Fruit fly (Drosophila melanogaster) ovary, adult (tissue): ENCODE data around the gene Spec2.

Experiments used
- CG17801 ChIP-seq: fragments of 200-800 bp; optimal IDR thresholded peaks from 2 replicates; lab custom pipeline; 2019; ENCODE audit warnings: missing biosample characterization, mild to moderate bottlenecking, missing genetic modification characterization, moderate library complexity; ENCODE audit not compliant: partially characterized antibody

The Spec2 gene

DNA sequence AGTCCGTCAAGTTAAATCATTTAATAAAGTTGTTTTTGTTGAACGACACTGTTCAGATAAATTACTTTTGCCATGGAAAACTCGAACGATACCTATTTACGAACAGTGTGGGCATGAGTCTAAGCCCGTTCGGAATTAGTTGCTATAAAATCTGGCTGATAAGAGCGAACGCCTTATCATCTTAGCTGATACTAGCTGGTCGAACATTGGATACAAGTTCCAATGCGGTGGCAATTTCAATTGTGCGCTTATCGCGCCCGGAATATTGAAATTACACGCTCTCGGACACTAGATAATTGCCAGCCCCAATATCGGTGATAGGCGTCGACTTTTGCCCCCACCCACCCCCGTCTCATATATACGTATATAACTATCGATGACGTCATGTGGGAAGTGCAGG lies 30.0 kb upstream of the Spec2 start:
- TF ChIP-seq CG17801 (GFP tag; lab: Kevin White, UChicago) = no peak

DNA sequence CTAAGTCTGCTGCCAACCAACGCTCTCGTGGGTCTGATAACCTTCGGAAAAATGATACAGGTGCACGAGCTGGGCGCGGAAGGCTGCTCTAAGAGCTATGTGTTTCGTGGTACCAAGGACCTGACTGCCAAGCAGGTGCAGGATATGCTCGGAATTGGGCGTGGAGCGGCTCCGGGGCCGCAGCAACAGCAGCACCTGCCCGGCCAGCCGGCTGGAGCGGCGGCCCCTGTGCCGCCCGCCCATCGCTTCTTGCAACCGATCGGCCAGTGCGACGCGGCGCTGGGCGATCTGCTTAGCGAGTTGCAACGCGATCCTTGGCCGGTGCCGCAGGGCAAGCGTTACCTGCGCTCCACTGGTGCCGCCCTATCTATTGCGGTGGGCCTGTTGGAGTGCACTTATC lies 26.0 kb upstream of the Spec2 start:
- TF ChIP-seq CG17801 (GFP tag; lab: Kevin White, UChicago) = no peak

DNA sequence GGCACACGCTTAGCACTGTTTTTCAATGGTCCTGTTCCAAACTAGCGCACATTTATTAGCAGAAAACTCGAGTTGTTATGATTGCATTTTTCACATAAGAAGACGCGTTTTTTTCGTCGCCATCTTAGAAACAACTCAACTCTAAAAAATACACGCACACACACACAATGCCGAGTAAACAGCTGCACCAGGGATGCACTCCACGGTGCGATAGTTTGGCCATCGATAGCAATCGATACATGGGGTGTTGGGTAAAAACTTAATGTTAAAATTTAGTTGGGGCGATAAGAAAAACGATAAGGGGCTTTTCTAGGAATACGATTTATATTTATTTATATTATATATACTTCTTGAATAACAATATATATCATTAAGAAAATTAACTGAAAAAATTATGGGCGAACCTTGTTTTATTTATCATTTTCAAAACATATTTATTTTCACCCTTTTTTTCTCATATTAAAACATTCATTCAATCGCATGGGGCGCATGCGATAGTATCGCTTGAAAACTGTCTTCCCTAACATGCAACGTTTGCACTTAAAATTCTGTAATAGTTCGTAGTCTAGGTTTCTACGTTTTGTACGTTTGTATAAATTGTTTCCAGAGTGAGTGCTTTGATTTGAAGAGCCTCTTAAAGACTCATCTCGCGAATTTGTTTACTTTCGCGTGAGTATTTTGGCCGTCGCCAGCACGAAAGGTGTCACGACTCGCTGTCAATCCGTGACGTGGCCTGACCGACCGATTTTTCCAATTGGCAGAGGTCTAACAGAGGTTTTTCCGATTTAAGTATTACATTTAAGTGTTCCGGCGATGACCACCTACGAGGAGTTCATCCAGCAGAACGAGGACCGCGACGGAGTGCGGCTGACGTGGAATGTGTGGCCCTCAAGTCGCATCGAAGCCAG lies 24.9 kb upstream of the Spec2 start, which contains the start of the genes MTA1-like and Sec23:
Gene MTA1-like, minus strand, starts transcription at position 170 of the 908 bp plus-strand sequence.
Gene Sec23, plus strand, starts transcription at position 497 of the 908 bp plus-strand sequence.
- TF ChIP-seq CG17801 (GFP tag; lab: Kevin White, UChicago) = no peak

DNA sequence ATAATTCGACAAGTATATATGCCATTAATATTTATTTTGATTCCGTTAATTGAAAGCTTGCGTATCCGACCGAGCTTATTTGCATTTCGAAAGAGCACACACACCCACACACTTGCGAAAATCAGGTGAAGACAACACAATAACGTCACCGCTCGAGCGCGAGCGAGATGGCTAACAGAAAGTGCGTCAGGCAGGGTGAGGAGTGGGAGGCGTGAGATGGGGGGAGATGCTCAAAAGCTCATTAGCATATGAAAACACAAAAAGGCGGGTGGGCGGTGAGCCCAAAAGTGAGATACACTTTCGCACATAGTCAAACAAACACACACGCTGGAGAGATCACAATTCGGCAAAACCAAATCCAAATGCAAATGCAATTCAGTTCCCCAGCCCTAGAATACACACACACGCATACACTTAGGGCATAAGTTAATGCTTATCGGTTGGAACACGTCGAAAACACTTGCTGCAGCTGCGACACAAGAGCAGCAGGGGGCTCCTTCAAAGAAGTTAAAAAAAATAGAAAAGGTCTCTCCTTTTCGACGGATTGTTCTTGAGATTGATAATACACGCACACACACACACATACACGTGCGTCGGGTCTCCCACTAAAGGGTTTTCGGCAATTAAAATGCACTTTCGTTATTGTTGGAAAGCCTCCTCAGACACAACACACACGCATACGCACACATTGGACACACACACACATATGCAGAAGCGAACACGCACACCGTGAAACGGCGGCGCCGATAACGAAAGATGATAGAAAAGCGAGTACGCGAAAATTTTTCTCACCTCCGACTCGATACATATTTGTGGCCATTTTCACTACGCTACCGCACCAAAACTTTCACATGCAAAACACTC lies 24.0 kb upstream of the Spec2 start:
- no peak for TF ChIP-seq CG17801 (GFP tag; lab: Kevin White, UChicago)

DNA sequence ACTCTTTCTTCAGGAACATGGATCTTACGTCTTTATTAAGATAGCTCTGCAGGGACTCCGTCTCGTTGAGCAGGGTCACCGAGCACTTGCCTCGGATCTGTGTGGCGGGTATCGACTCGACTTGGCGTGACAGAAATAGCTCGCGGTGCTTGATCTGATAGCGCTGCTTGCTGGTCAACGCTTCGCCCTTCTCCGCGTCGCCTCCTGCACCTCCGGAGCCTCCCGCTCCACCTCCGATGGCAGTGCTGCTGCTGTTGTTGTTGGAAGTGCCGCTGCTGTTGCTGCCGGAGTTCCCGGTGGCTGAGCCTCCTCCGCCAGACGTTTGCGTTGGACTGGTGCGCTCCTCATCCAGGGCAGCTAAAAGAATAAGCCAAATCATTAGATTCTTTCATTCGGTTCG lies 19.5 kb upstream of the Spec2 start:
- TF ChIP-seq CG17801 (GFP tag; lab: Kevin White, UChicago) = no peak

DNA sequence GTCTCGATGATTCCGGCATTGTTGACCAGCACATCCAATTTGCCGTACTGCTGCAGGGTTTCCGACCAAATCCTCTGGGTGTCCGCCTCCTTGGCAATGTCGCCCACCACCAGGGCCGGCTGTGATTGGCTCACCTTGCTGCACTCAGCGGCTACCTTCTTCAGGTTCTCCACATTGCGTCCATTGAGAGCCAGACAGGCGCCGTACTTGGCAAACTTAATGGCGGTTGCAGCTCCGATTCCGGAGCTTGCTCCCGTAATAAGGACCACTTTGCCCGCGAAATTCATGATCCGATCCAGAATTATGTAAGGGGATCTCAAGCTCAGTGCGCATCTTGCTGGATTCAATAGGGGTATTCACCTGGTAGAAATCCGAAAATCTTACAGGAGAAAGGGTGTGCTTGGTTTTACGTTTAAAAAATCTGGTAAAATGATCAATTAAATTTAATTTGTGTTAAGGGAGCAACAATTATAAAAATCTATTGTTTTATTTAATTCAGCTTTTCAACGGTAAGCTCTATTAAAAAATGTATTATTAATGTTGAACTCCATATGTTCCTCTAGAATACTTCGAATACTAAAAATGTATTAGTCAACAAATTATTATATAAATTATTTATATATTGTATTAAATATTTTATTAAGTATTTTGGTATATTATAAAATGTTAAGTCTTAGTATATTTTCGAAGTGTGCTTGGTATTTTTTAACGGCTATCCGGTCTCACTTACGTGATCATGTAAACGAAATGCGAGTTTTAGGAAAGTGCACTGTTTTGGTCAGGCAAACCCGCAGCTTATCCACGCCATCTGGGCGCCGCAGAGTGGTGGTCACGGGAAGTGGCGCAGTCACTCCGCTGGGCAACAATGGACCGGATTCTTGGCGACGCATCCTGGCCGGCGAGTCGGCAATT lies 12.8 kb upstream of the Spec2 start, which contains the start of the genes CG31548 and CG12170:
Gene CG31548, minus strand, starts transcription at position 334 of the 912 bp plus-strand sequence.
Gene CG12170, plus strand, starts transcription at position 716 of the 912 bp plus-strand sequence.
- no peak for TF ChIP-seq CG17801 (GFP tag; lab: Kevin White, UChicago)

DNA sequence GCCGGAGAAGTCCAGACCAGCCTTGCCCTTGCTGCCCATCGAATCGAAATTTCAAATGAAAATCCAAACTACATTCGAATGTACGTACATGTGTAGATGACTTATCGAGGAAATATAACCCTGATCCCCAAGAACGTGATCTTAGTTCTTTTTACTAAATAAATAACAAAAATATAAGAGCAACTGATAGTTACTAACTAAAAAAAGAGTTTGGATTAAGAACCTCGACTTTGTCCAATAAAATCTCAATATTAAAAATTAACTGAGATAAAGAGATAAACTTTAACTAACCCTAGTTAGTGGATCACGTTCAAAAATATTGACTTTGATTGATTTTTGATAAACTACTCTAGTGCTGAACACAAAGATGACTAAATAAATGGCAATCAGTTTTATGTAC lies 11.6 kb upstream of the Spec2 start, which contains the start of gene CG31546:
Gene CG31546, minus strand, starts transcription at position 101 of the 400 bp plus-strand sequence.
- no peak for TF ChIP-seq CG17801 (GFP tag; lab: Kevin White, UChicago)

DNA sequence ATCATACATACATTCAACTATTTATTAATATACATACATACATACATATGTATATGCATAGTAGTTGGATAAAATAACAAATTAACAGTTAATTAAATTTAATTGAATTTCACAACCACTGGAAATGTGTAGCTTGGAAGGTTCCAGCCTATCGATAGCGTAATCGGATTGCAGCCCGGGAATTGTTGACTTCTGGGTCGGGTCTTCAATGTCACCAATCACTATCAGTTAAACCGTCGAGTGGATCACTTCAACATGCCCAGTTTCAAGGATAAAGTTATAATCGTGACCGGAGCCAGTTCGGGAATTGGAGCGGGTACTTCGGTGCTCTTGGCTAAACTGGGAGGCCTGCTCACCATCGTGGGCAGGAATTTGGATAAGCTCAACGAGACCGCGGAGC lies 9.5 kb upstream of the Spec2 start, which contains the start of gene CG12171:
Gene CG12171, plus strand, starts transcription at position 191 of the 400 bp plus-strand sequence.
- peak; percentile 57 for TF ChIP-seq CG17801 (GFP tag; lab: Kevin White, UChicago)

DNA sequence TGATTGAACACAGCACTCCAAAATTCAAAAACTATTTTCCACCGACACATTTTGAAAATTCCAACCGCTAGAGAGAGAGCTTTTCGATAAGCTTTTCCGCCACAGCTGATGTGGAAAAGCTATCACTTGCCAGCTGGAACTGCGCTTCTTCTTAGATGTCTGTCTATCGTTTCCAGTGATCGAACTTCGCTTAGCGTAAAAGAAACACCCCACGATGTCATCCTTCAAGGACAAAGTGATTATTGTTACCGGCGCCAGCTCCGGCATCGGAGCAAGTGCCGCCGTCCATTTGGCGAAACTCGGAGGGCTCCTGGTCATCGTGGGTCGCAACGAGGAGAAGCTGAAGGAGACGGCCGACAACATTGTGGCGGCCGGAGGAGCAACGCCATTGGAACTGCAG lies 8.3 kb upstream of the Spec2 start, which contains the start of gene CG31549:
Gene CG31549, plus strand, starts transcription at position 11 of the 400 bp plus-strand sequence.
- TF ChIP-seq CG17801 (GFP tag; lab: Kevin White, UChicago) = peak; percentile 57

DNA sequence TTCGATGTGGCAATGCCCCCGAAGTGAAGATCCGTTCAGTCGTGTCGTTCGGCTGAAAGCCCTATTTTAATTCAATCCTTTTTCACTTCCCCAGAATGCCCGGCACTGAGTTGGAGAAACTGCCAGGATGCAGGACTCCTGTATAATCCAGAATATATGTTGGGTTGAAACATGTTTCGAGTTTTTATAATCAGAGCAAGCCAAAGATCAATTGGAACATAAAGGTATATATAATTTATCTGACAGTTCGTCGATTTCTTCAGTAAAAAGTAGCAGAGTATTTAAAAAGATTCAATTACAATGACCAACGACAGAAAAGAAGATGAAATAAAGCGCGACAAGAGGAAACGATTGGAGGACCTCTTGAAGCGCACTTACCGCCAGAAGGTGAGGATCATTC lies 3.6 kb upstream of the Spec2 start, which contains the start of gene CG31551:
Gene CG31551, plus strand, starts transcription at position 301 of the 400 bp plus-strand sequence.
- no peak for TF ChIP-seq CG17801 (GFP tag; lab: Kevin White, UChicago)

DNA sequence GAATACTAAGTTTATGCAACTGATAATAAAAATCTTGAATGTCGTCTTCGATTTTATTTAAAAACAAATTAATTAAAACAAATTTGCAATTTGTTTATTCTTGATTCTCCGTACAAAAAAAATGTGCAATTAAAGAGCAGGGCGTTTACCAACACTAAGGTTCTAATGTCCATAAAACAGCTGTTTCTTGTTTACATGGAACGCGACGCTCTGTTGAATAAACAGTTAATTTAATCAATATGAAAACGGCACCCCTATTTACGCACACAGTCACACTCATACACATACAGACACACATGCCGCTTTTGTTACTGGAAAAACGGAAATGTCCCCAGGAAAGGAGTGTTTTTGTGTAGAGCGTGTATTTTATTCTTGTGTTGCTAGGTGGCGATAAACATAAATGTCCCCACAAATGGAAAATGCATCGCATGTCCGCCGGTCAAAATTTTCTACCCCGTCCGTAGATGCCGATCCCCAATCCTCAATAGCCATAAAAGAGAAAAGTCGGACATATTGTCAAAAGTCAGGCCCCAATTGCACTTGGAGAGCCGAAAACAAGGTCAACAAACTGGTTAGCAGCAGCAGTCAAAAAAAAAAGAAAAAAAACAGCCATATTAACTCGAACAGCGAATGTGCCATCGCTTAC lies 817 bp downstream of the Spec2 start:
- TF ChIP-seq CG17801 (GFP tag; lab: Kevin White, UChicago) = peak; percentile 76

DNA sequence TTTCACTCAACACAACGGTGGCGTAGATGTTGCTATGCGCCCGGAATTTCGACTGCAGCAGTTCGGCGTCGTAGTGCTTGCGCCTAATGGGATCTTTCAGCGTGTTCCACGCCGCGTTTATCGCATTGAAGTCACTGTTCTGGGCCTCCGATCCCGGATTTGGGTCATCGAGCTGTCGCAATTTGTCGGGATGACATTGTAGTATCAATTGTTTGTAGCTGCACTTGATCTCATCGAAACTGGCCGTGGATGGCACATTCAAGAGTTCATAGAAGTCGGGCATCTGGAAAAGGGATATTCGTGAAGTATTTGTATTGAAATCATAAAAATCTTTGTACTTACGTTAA lies 1.5 kb downstream of the Spec2 start:
- no peak for TF ChIP-seq CG17801 (GFP tag; lab: Kevin White, UChicago)

DNA sequence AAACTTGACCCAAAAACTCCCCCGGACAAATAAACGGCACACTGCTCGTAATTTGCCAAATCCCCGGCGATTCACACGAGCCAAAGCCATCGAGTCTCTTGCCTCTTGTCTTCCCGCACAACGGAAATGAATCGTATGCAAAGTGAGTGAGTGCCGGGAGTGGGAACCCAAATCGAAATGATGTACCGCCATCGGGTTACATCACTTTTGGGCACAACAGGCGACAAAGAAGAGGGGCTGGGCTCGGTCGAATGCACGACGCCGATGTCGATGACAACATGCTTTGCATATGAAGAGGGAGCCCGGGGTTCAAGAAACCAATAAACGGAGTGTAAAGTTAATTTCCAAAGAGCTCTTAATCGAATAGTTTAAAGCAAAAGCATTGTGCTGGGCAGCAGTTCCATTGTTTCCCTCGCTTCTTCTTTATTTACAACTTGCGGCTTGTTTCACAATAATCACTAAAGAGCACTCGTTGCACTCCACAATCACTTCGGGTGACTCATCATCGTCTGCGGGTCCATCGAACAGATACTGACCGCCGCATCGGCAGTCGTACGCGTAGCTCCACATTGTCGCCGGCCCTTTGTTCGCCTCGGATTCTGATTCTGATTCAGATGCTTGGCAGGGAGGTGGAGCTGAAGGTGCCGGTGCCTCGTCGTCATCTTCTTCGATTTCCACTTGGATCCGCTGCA lies 2.1 kb downstream of the Spec2 start:
- no peak for TF ChIP-seq CG17801 (GFP tag; lab: Kevin White, UChicago)
